Worm (Caenorhabditis elegans): ENCODE data around the gene F59F4.3.

F59F4.3 gene

ce11 chrX:15865868-15866555 lies 18.6 kb upstream of the F59F4.3 start, which contains the start of the genes csb-1 and F53H4.4 (continued):
- TF ChIP-seq lin-15B (tag; optimal IDR thresholded peaks at IDR 0.05) = peak; percentile 79
- TF ChIP-seq fkh-4 (tag; optimal IDR thresholded peaks at IDR 0.05; ENCODE audit: borderline replicate concordance) = peak; percentile 15
- TF ChIP-seq fkh-8 (tag; optimal IDR thresholded peaks at IDR 0.05) = peak; percentile 78
- TF ChIP-seq nhr-71 (tag; optimal IDR thresholded peaks at IDR 0.05) = peak; percentile 86
- no peak for TF ChIP-seq hpl-2 (GFP tag; optimal IDR thresholded peaks at IDR 0.05)
- TF ChIP-seq ztf-11 (tag; optimal IDR thresholded peaks at IDR 0.05) = peak in 1 of 2 experiments; percentile 42
- peak; percentile 21 for TF ChIP-seq elt-2 (tag; optimal IDR thresholded peaks at IDR 0.05)
- no peak for TF ChIP-seq tlp-1 (tag; optimal IDR thresholded peaks at IDR 0.05)
- peak; percentile 66 to 76 for TF ChIP-seq lin-35 (GFP tag; optimal IDR thresholded peaks at IDR 0.05)
- no peak for TF ChIP-seq sup-37 (GFP tag; optimal IDR thresholded peaks at IDR 0.05)
- no peak for TF ChIP-seq ets-5 (GFP tag; IDR thresholded peaks at IDR 0.05)
- TF ChIP-seq hlh-4 (tag; optimal IDR thresholded peaks at IDR 0.05) = no peak
- peak; percentile 77 for TF ChIP-seq nhr-90 (tag; optimal IDR thresholded peaks at IDR 0.05; ENCODE audit: poor library complexity)
- TF ChIP-seq mef-2 (tag; optimal IDR thresholded peaks at IDR 0.05) = no peak
- peak; percentile 48 for TF ChIP-seq sox-4 (tag; optimal IDR thresholded peaks at IDR 0.05)
- peak; percentile 78 for TF ChIP-seq snu-23 (GFP tag; optimal IDR thresholded peaks at IDR 0.05)
- no peak for TF ChIP-seq efl-3 (GFP tag; optimal IDR thresholded peaks at IDR 0.05)
- TF ChIP-seq zag-1 (tag; optimal IDR thresholded peaks at IDR 0.05) = no peak
- peak; percentile 75 for TF ChIP-seq tbx-2 (tag; optimal IDR thresholded peaks at IDR 0.05)
- TF ChIP-seq unc-130 (tag; optimal IDR thresholded peaks at IDR 0.05) = peak; percentile 78
- TF ChIP-seq nhr-28 (tag; optimal IDR thresholded peaks at IDR 0.05) = no peak
- peak in 1 of 6 experiments; percentile 49 for TF ChIP-seq elt-3 (tag; optimal IDR thresholded peaks at IDR 0.05)
- TF ChIP-seq ceh-90 (tag; optimal IDR thresholded peaks at IDR 0.05) = peak; percentile 47
- TF ChIP-seq hlh-17 (GFP tag; optimal IDR thresholded peaks at IDR 0.05; ENCODE audit: borderline replicate concordance) = no peak
- peak; percentile 59 for TF ChIP-seq egl-13 (tag; optimal IDR thresholded peaks at IDR 0.05)
- TF ChIP-seq pag-3 (tag; optimal IDR thresholded peaks at IDR 0.05; ENCODE audit: borderline replicate concordance, insufficient read depth) = peak; percentile 54
- no peak for TF ChIP-seq jun-1 (tag; optimal IDR thresholded peaks at IDR 0.05)
- TF ChIP-seq ceh-8 (GFP tag; optimal IDR thresholded peaks at IDR 0.05) = no peak
- no peak for TF ChIP-seq nhr-76 (tag; optimal IDR thresholded peaks at IDR 0.05)
- no peak for TF ChIP-seq zip-4 (GFP tag; optimal IDR thresholded peaks at IDR 0.05)
- TF ChIP-seq nhr-237 (tag; optimal IDR thresholded peaks at IDR 0.05) = no peak
- peak; percentile 54 for TF ChIP-seq dsc-1 (tag; optimal IDR thresholded peaks at IDR 0.05)
- TF ChIP-seq vab-15 (tag; optimal IDR thresholded peaks at IDR 0.05) = no peak
- TF ChIP-seq swsn-7 (tag; optimal IDR thresholded peaks at IDR 0.05) = peak; percentile 62
- TF ChIP-seq rnt-1 (tag; optimal IDR thresholded peaks at IDR 0.05) = peak; percentile 88
- TF ChIP-seq pqm-1 (tag; optimal IDR thresholded peaks at IDR 0.05) = no peak
- peak; percentile 71 for TF ChIP-seq nhr-19 (GFP tag; conservative IDR thresholded peaks at IDR 0.05)
- peak; percentile 56 for TF ChIP-seq lin-13 (GFP tag; optimal IDR thresholded peaks at IDR 0.05)
- TF ChIP-seq ceh-82 (tag; optimal IDR thresholded peaks at IDR 0.05) = peak in 2 of 3 experiments; percentile 30 to 62
- peak; percentile 71 for TF ChIP-seq blmp-1 (tag; optimal IDR thresholded peaks at IDR 0.05)
- peak; percentile 46 for TF ChIP-seq irx-1 (tag; optimal IDR thresholded peaks at IDR 0.05)
- peak; percentile 55 for TF ChIP-seq nhr-85 (tag)
- no peak for TF ChIP-seq nhr-12 (tag; optimal IDR thresholded peaks at IDR 0.05)
- no peak for TF ChIP-seq sptf-1 (tag; optimal IDR thresholded peaks at IDR 0.05)
- no peak for TF ChIP-seq C04F5.9 (tag; optimal IDR thresholded peaks at IDR 0.05)
